Fruit fly (Drosophila melanogaster) whole organism, adult: ENCODE results near the gene modSP.
A peak's percentile ranks its signal among the peaks of the same experiment; 100 is the strongest.

Experiments
- CG11617 ChIP-seq: fragments of 200-800 bp; sonication (Bioruptor generic); optimal IDR thresholded peaks from 2 replicates; lab custom pipeline; 2017; ENCODE audit warnings: mild to moderate bottlenecking, missing biosample characterization, missing genetic modification reagents, missing genetic modification characterization
- CG12768 ChIP-seq: fragments of 200-800 bp; sonication (Bioruptor generic); optimal IDR thresholded peaks from 2 replicates; lab custom pipeline; 2017; ENCODE audit warnings: missing biosample characterization, missing genetic modification characterization, mild to moderate bottlenecking, moderate library complexity, missing genetic modification reagents
- CG14711 ChIP-seq: fragments of 200-800 bp; sonication (Bioruptor generic); optimal IDR thresholded peaks from 2 replicates; lab custom pipeline; 2018; ENCODE audit warnings: missing biosample characterization, mild to moderate bottlenecking, missing genetic modification characterization, moderate library complexity
- CG1620 ChIP-seq: fragments of 200-800 bp; sonication (Bioruptor generic); optimal IDR thresholded peaks from 2 replicates; lab custom pipeline; 2016; ENCODE audit warnings: missing biosample characterization, missing genetic modification characterization
- CG33017 ChIP-seq: fragments of 200-800 bp; sonication (Bioruptor generic); optimal IDR thresholded peaks from 2 replicates; lab custom pipeline; 2018; ENCODE audit warnings: missing biosample characterization, mild to moderate bottlenecking, missing genetic modification characterization, moderate library complexity
- CG5204 ChIP-seq: fragments of 200-800 bp; sonication (Bioruptor generic); optimal IDR thresholded peaks from 2 replicates; lab custom pipeline; 2016; ENCODE audit warnings: missing biosample characterization, missing genetic modification characterization
- CG7045 ChIP-seq: fragments of 200-800 bp; sonication (Bioruptor generic); optimal IDR thresholded peaks from 2 replicates; lab custom pipeline; 2017; ENCODE audit warnings: missing biosample characterization, mild to moderate bottlenecking, missing genetic modification characterization
- CG7101 ChIP-seq: fragments of 200-800 bp; sonication (Bioruptor generic); optimal IDR thresholded peaks from 2 replicates; lab custom pipeline; 2018; ENCODE audit warnings: missing biosample characterization, mild to moderate bottlenecking, missing genetic modification characterization, moderate library complexity
- Clk ChIP-seq: fragments of 200-800 bp; sonication (Bioruptor generic); optimal IDR thresholded peaks from 2 replicates; lab custom pipeline; 2017; ENCODE audit warnings: missing biosample characterization, missing genetic modification characterization
- Crg-1 ChIP-seq: fragments of 200-800 bp; sonication (Bioruptor generic); optimal IDR thresholded peaks from 2 replicates; lab custom pipeline; 2016; ENCODE audit warnings: missing biosample characterization, missing genetic modification characterization
- Hr96 ChIP-seq: fragments of 200-800 bp; sonication (Bioruptor generic); optimal IDR thresholded peaks from 2 replicates; lab custom pipeline; 2016; ENCODE audit warnings: missing biosample characterization, missing genetic modification characterization
- Mnt ChIP-seq: fragments of 200-800 bp; sonication (Bioruptor generic); optimal IDR thresholded peaks from 2 replicates; lab custom pipeline; 2016; ENCODE audit warnings: missing biosample characterization, mild to moderate bottlenecking, missing genetic modification characterization
- bab1 ChIP-seq: fragments of 200-800 bp; sonication (Bioruptor generic); optimal IDR thresholded peaks from 3 replicates; lab custom pipeline; 2019; ENCODE audit warnings: missing biosample characterization, mild to moderate bottlenecking, missing genetic modification characterization, moderate library complexity
- cic ChIP-seq: fragments of 200-800 bp; sonication (Bioruptor generic); optimal IDR thresholded peaks from 2 replicates; lab custom pipeline; 2017; ENCODE audit warnings: missing biosample characterization, mild to moderate bottlenecking, missing genetic modification characterization, moderate library complexity
- cnc ChIP-seq, 2 experiments: fragments of >200 bp; optimal IDR thresholded peaks; 2 replicates each; lab custom pipeline; 2017
- kay ChIP-seq: fragments of 200-800 bp; sonication (Bioruptor generic); peaks from one replicate; lab custom pipeline; 2016; ENCODE audit warnings: missing biosample characterization, missing genetic modification characterization, borderline replicate concordance
- ovo ChIP-seq: fragments of 200-800 bp; sonication (Bioruptor generic); optimal IDR thresholded peaks from 2 replicates; lab custom pipeline; 2016; ENCODE audit warnings: missing biosample characterization, missing genetic modification characterization
- pad ChIP-seq: fragments of 200-800 bp; sonication (Bioruptor generic); optimal IDR thresholded peaks from 3 replicates; lab custom pipeline; 2017; ENCODE audit warnings: missing biosample characterization, missing genetic modification characterization, mild to moderate bottlenecking, moderate library complexity, missing genetic modification reagents
- tj ChIP-seq: fragments of 200-800 bp; sonication (Bioruptor generic); optimal IDR thresholded peaks from 3 replicates; lab custom pipeline; 2017; ENCODE audit warnings: missing biosample characterization, mild to moderate bottlenecking, missing genetic modification characterization, moderate library complexity
- toe ChIP-seq: fragments of 200-800 bp; sonication (Bioruptor generic); optimal IDR thresholded peaks from 2 replicates; lab custom pipeline; 2016; ENCODE audit warnings: missing biosample characterization, missing genetic modification characterization

Gene modSP

dm6 chr3R:16613300-16613699 is 42.2 kb downstream of the modSP start, which contains the start of gene CG12783:
CG12783 (minus strand) TSS chr3R:16613400.
- no peak for TF ChIP-seq Mnt
- no peak for TF ChIP-seq Crg-1 (GFP tag; lab: Kevin White, UChicago)
- no peak for TF ChIP-seq CG5204 (GFP tag; lab: Kevin White, UChicago)
- no peak for TF ChIP-seq cnc (optimal IDR thresholded peaks at IDR 0.05; lab: Kevin White, UChicago)
- TF ChIP-seq bab1 (GFP tag; lab: Kevin White, UChicago): no peak
- TF ChIP-seq tj (GFP tag; lab: Kevin White, UChicago): no peak
- no peak for TF ChIP-seq Hr96

dm6 chr3R:16611240-16611639 is 44.2 kb downstream of the modSP start:
- TF ChIP-seq CG7101 (tag; lab: Kevin White, UChicago) (no peak), pad (GFP tag; lab: Kevin White, UChicago) (peak; percentile 75), cnc (optimal IDR thresholded peaks at IDR 0.05; lab: Kevin White, UChicago) (no peak), tj (GFP tag; lab: Kevin White, UChicago) (no peak), CG11617 (GFP tag; lab: Kevin White, UChicago) (no peak), bab1 (GFP tag; lab: Kevin White, UChicago) (no peak), CG5204 (GFP tag; lab: Kevin White, UChicago) (no peak)

dm6 chr3R:16608920-16609319 is 46.5 kb downstream of the modSP start, which contains the start of gene NPF:
NPF (plus strand) TSS chr3R:16609220.
- TF ChIP-seq cnc (optimal IDR thresholded peaks at IDR 0.05; lab: Kevin White, UChicago) (no peak), kay (GFP tag; lab: Kevin White, UChicago) (no peak), CG33017 (tag; lab: Kevin White, UChicago) (no peak), pad (GFP tag; lab: Kevin White, UChicago) (no peak), CG14711 (tag; lab: Kevin White, UChicago) (no peak), CG7045 (GFP tag; lab: Kevin White, UChicago) (no peak), Hr96 (no peak), Crg-1 (GFP tag; lab: Kevin White, UChicago) (no peak), toe (no peak), Clk (GFP tag; lab: Kevin White, UChicago) (no peak), Mnt (no peak), CG12768 (GFP tag; lab: Kevin White, UChicago) (no peak), CG7101 (tag; lab: Kevin White, UChicago) (no peak)

DNA sequence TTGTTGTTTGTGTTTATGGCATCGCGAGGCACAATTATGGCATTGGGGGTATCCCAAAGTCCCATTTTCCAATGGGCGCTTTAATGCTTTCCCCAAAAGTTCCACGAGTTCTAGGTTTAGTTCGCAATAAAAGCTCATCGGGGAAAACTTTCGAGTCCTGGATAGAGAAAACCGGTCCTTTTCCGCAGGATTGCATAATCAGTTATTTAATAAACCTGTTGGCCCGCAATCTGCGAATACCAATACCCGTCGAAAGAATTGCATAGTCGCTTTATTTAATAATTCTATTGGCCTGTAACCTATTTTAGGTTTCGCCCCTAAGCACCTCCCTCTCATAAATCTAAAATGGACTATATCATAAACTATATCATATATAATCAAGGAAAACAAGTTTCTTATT is 49.5 kb downstream of the modSP start:
- no peak for TF ChIP-seq CG7045 (GFP tag; lab: Kevin White, UChicago)

DNA sequence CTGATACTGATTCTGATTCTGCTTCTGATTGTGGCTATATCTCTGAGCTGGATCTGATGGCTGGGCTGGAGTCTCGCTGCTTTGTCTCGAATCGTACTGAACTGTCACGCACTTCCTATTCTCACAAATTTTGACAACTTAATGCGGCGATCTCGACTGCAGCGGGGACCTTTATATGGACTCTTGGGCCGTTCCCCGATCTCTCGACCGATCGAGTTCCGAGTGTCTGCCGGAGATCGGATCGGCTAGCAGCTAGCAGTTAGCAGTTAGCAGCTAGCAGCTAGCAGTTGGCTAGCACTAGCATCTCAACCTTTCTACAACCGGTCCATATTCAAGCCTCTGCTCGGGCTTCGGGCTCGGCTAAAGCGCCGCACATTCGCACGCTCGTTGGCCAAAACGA is 50.7 kb downstream of the modSP start, which contains the start of gene CG10345:
Gene CG10345 (minus strand): TSS at position 147 of the 400 bp plus-strand sequence.
- no peak for TF ChIP-seq ovo
- TF ChIP-seq cic (GFP tag; lab: Kevin White, UChicago): no peak
- no peak for TF ChIP-seq toe
- TF ChIP-seq cnc (optimal IDR thresholded peaks at IDR 0.05; lab: Kevin White, UChicago): no peak
- no peak for TF ChIP-seq CG7045 (GFP tag; lab: Kevin White, UChicago)
- no peak for TF ChIP-seq CG14711 (tag; lab: Kevin White, UChicago)
- no peak for TF ChIP-seq CG1620 (GFP tag; lab: Kevin White, UChicago)
- TF ChIP-seq CG7101 (tag; lab: Kevin White, UChicago): no peak
- TF ChIP-seq bab1 (GFP tag; lab: Kevin White, UChicago): no peak
